Fruit fly (Drosophila melanogaster): ENCODE data around the gene Dhc1.
A peak's percentile ranks its signal among the peaks of the same experiment; 100 is the strongest.

Gene Dhc1

DNA sequence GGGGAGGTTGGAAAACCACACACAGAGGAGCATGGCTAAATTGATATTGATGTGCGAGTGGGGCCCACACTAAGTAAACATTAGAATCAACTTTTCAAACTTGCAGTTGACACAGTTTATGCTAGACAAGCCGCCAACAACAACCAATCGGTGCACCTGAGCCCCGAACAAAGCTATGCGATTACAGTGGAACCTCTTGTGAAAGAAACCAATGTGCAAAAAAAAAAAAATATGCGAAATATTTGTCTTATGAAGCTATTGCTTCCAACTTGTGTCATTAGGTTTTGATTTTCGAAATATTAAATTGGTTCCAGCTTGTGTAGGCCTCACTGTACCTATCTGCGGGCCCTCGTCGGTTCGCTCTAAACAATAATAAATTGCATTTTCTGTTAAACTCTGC is 56.1 kb downstream of the Dhc1 start (continued):
- TF ChIP-seq sr (GFP tag; IDR thresholded peaks at IDR 0.05) (no peak; the same call in 2 of the 3 replicates), CG11085 (GFP tag; IDR thresholded peaks at IDR 0.05) (peak; percentile 54), CG31365 (tag; optimal IDR thresholded peaks at IDR 0.05) (peak; percentile 27), CG16815 (GFP tag; optimal IDR thresholded peaks at IDR 0.05) (peak; percentile 56), Abd-B (GFP tag; optimal IDR thresholded peaks at IDR 0.05) (peak; percentile 66), pho (GFP tag; optimal IDR thresholded peaks at IDR 0.05) (peak; percentile 35), pfk (GFP tag; optimal IDR thresholded peaks at IDR 0.05) (no peak), CG10366 (GFP tag; IDR thresholded peaks at IDR 0.05) (peak; percentile 83), Asciz (GFP tag; optimal IDR thresholded peaks at IDR 0.05) (peak; percentile 71), kni (GFP tag; optimal IDR thresholded peaks at IDR 0.05) (peak; percentile 30), so (GFP tag; IDR thresholded peaks at IDR 0.05) (peak; percentile 84), CG15073 (GFP tag; optimal IDR thresholded peaks at IDR 0.05) (peak; percentile 6), gcm (GFP tag; optimal IDR thresholded peaks at IDR 0.05) (peak; percentile 42), PHDP (tag; optimal IDR thresholded peaks at IDR 0.05) (peak; percentile 70), sc (optimal IDR thresholded peaks at IDR 0.05) (no peak), sc (GFP tag; optimal IDR thresholded peaks at IDR 0.05) (peak; percentile 32), D19B (GFP tag; optimal IDR thresholded peaks at IDR 0.05) (peak; percentile 28), TFAM (GFP tag; optimal IDR thresholded peaks at IDR 0.05) (no peak), usp (GFP tag; optimal IDR thresholded peaks at IDR 0.05) (no peak), wek (GFP tag; optimal IDR thresholded peaks at IDR 0.05) (peak; percentile 51), dpn (GFP tag; optimal IDR thresholded peaks at IDR 0.05) (peak; percentile 67 to 76), sd (tag; optimal IDR thresholded peaks at IDR 0.05) (peak; percentile 20), Ets65A (GFP tag) (peak; percentile 95), CG17328 (GFP tag; IDR thresholded peaks at IDR 0.05) (peak; percentile 88), Hr3 (GFP tag; optimal IDR thresholded peaks at IDR 0.05) (peak; percentile 46), CG30431 (GFP tag; optimal IDR thresholded peaks at IDR 0.05) (peak; percentile 63), CG6654 (GFP tag; optimal IDR thresholded peaks at IDR 0.05) (peak; percentile 56), CG17385 (GFP tag; optimal IDR thresholded peaks at IDR 0.05) (peak; percentile 70), sisA (GFP tag; IDR thresholded peaks at IDR 0.05) (peak; percentile 86), CG14014 (GFP tag; IDR thresholded peaks at IDR 0.05) (peak; percentile 77), Sin3A (optimal IDR thresholded peaks at IDR 0.05) (no peak), CG3163 (GFP tag; optimal IDR thresholded peaks at IDR 0.05) (no peak), CG10979 (tag; optimal IDR thresholded peaks at IDR 0.05) (peak; percentile 77), row (GFP tag; IDR thresholded peaks at IDR 0.05) (peak; percentile 82), CG11504 (tag; optimal IDR thresholded peaks at IDR 0.05) (peak; percentile 81), BtbVII (GFP tag; optimal IDR thresholded peaks at IDR 0.05) (no peak), vfl (GFP tag; optimal IDR thresholded peaks at IDR 0.05) (no peak), fru (optimal IDR thresholded peaks at IDR 0.05) (no peak), prd (optimal IDR thresholded peaks at IDR 0.05) (no peak), prd (GFP tag; IDR thresholded peaks at IDR 0.05) (peak; percentile 91), CG31224 (GFP tag; IDR thresholded peaks at IDR 0.05) (0 out of 2 replicates have a peak, but pooled peaks have one; percentile 15), Elba2 (GFP tag; optimal IDR thresholded peaks at IDR 0.05) (peak; percentile 21), CG1529 (GFP tag; optimal IDR thresholded peaks at IDR 0.05) (peak; percentile 62), CG15514 (GFP tag; optimal IDR thresholded peaks at IDR 0.05) (peak; percentile 22), gem (tag; optimal IDR thresholded peaks at IDR 0.05) (peak; percentile 80), tin (GFP tag; optimal IDR thresholded peaks at IDR 0.05) (peak; percentile 76), CG15696 (tag; optimal IDR thresholded peaks at IDR 0.05) (peak; percentile 54), dysf (GFP tag; IDR thresholded peaks at IDR 0.05) (peak; percentile 79), unc-4 (GFP tag; IDR thresholded peaks at IDR 0.05; ENCODE audit: partially characterized antibody) (no peak), Jarid2 (GFP tag; optimal IDR thresholded peaks at IDR 0.05) (peak; percentile 32), amos (GFP tag; IDR thresholded peaks at IDR 0.05; ENCODE audit: partially characterized antibody) (no peak), CG9727 (GFP tag; optimal IDR thresholded peaks at IDR 0.05) (peak; percentile 66)
